Worm (Caenorhabditis elegans) whole organism, mixed stage, embryonic: Measurements from ENCODE around the gene F08H9.4.

Source experiments
- elt-1 ChIP-seq: sonication (generic microtip); optimal IDR thresholded peaks from 2 replicates; lab custom pipeline; 2017; ENCODE audit warnings: missing genetic modification characterization, mild to moderate bottlenecking, missing compliant biosample characterization, antibody characterized with exemption, moderate library complexity, borderline replicate concordance; ENCODE audit not compliant: insufficient read depth
- lsy-2 ChIP-seq: fragments of 150-350 bp; optimal IDR thresholded peaks from 2 replicates; lab custom pipeline; 2014; ENCODE audit warnings: missing biosample characterization, missing genetic modification characterization
- nhr-12 ChIP-seq: fragments of 150-350 bp; optimal IDR thresholded peaks from 2 replicates; lab custom pipeline; 2014; ENCODE audit warnings: missing biosample characterization, missing genetic modification characterization
- nhr-28 ChIP-seq: fragments of 150-350 bp; optimal IDR thresholded peaks from 2 replicates; lab custom pipeline; 2014; ENCODE audit warnings: missing biosample characterization, missing genetic modification characterization
- nhr-76 ChIP-seq: sonication (generic microtip); optimal IDR thresholded peaks from 2 replicates; lab custom pipeline; 2017; ENCODE audit warnings: missing biosample characterization, missing genetic modification characterization
- snpc-4 ChIP-seq: fragments of 150-350 bp; optimal IDR thresholded peaks from 2 replicates; lab custom pipeline; 2014; ENCODE audit warnings: missing biosample characterization, missing genetic modification characterization
- sptf-1 ChIP-seq: sonication (generic microtip); optimal IDR thresholded peaks from 2 replicates; lab custom pipeline; 2017; ENCODE audit warnings: mild to moderate bottlenecking, missing genetic modification characterization, moderate library complexity, missing compliant biosample characterization
- unc-39 ChIP-seq: fragments of 150-350 bp; optimal IDR thresholded peaks from 2 replicates; lab custom pipeline; 2014; ENCODE audit warnings: missing biosample characterization, missing genetic modification characterization
- ztf-11 ChIP-seq: fragments of 150-350 bp; optimal IDR thresholded peaks from 2 replicates; lab custom pipeline; 2014; ENCODE audit warnings: missing biosample characterization, missing genetic modification characterization

DNA sequence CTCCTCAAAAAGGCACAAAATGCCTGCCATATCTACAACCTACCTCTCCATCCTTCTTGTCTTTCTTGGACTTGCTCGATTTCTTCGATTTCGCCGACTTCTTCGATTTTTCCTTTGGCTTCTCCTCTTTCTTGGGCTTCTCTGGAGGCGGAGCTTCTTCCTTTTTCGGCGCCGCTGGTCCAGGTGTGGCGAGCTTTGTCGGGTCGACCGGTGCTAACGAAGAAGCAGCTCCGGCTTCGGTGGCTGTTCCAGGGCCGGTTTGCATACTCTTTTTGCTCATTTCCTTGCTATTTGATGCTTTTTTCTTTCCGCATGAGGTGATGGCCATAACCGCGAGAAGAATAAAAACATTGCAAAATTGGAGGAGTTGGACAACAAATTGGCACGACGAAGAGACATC lies 16.3 kb upstream of the F08H9.4 start:
- TF ChIP-seq lsy-2 (tag; lab: Kevin White, UChicago) (no peak), snpc-4 (tag; lab: Kevin White, UChicago) (no peak), nhr-28 (tag; lab: Kevin White, UChicago) (no peak), nhr-12 (tag; lab: Kevin White, UChicago) (no peak), nhr-76 (tag; lab: Kevin White, UChicago) (no peak), unc-39 (tag; lab: Kevin White, UChicago) (no peak), ztf-11 (tag; lab: Kevin White, UChicago) (no peak), elt-1 (no peak), sptf-1 (tag; lab: Kevin White, UChicago) (no peak)
